Fruit fly (Drosophila melanogaster) whole organism, embryonic: Measurements from ENCODE around the gene Sps2.

ENCODE experiments used
- Atf3 ChIP-seq: fragments of 200-800 bp; sonication (Bioruptor generic); optimal IDR thresholded peaks from 3 replicates; lab custom pipeline; 2016; ENCODE audit warnings: missing biosample characterization, missing genetic modification characterization
- BEAF-32 ChIP-seq: fragments of 200-800 bp; sonication (Bioruptor generic); optimal IDR thresholded peaks from 3 replicates; lab custom pipeline; 2017; ENCODE audit warnings: missing biosample characterization, missing genetic modification characterization, mild to moderate bottlenecking, moderate library complexity, missing genetic modification reagents
- Bdp1 ChIP-seq: fragments of 200-800 bp; sonication (Bioruptor generic); optimal IDR thresholded peaks from 3 replicates; lab custom pipeline; 2016; ENCODE audit warnings: missing biosample characterization, missing genetic modification characterization
- CG10321 ChIP-seq: fragments of 200-800 bp; sonication (Bioruptor generic); IDR thresholded peaks from 2 replicates; pipeline ENCODE4 v1.3.6; 2022; ENCODE audit warnings: missing biosample characterization, missing genetic modification characterization
- CG10431 ChIP-seq: fragments of 200-800 bp; sonication (Bioruptor generic); optimal IDR thresholded peaks from 3 replicates; lab custom pipeline; 2018; ENCODE audit warnings: missing biosample characterization, mild to moderate bottlenecking, missing genetic modification characterization
- CG11560 ChIP-seq: fragments of 200-800 bp; sonication (Bioruptor generic); IDR thresholded peaks from 3 replicates; pipeline ENCODE4 v1.3.6; 2022; ENCODE audit warnings: missing biosample characterization, missing genetic modification characterization
- CG11723 ChIP-seq: fragments of 200-800 bp; sonication (Bioruptor generic); optimal IDR thresholded peaks from 2 replicates; lab custom pipeline; 2017; ENCODE audit warnings: missing biosample characterization, mild to moderate bottlenecking, missing genetic modification characterization
- CG1603 ChIP-seq: fragments of 200-800 bp; sonication (Bioruptor generic); optimal IDR thresholded peaks from 2 replicates; lab custom pipeline; 2019; ENCODE audit warnings: missing biosample characterization, mild to moderate bottlenecking, missing genetic modification characterization, moderate library complexity
- CG17328 ChIP-seq: fragments of 200-800 bp; sonication (Bioruptor generic); IDR thresholded peaks from 2 replicates; pipeline ENCODE4 v1.3.6; 2022; ENCODE audit warnings: missing biosample characterization, missing genetic modification characterization
- CG17912 ChIP-seq: fragments of 200-800 bp; sonication (Bioruptor generic); optimal IDR thresholded peaks from 2 replicates; lab custom pipeline; 2018; ENCODE audit warnings: missing biosample characterization, mild to moderate bottlenecking, missing genetic modification characterization
- CG1792 ChIP-seq: fragments of 200-800 bp; sonication (Bioruptor generic); optimal IDR thresholded peaks from 2 replicates; lab custom pipeline; 2016; ENCODE audit warnings: missing biosample characterization, missing genetic modification characterization
- CG2120 ChIP-seq: fragments of 200-800 bp; sonication (Bioruptor generic); optimal IDR thresholded peaks from 3 replicates; lab custom pipeline; 2016; ENCODE audit warnings: missing biosample characterization, missing genetic modification characterization
- CG30020 ChIP-seq: fragments of 200-800 bp; optimal IDR thresholded peaks from 2 replicates; lab custom pipeline; 2019; ENCODE audit warnings: missing biosample characterization, mild to moderate bottlenecking, missing genetic modification characterization, moderate library complexity
- CG31441 ChIP-seq: fragments of 200-800 bp; sonication (Bioruptor generic); IDR thresholded peaks from 2 replicates; pipeline ENCODE4 v1.3.6; 2022; ENCODE audit warnings: missing biosample characterization, missing genetic modification characterization
- CG5953 ChIP-seq: fragments of 200-800 bp; sonication (Bioruptor generic); IDR thresholded peaks from 2 replicates; pipeline ENCODE4 v1.3.6; 2022; ENCODE audit warnings: missing biosample characterization, missing genetic modification characterization
- CG7556 ChIP-seq: fragments of 200-800 bp; sonication (Bioruptor generic); optimal IDR thresholded peaks from 2 replicates; lab custom pipeline; 2017; ENCODE audit warnings: missing biosample characterization, mild to moderate bottlenecking, missing genetic modification characterization
- CG8290 ChIP-seq, 3 experiments: fragments of 200-800 bp; sonication (Bioruptor generic); optimal IDR thresholded peaks; 2 replicates each; lab custom pipeline; 2016 to 2019; ENCODE audit warnings: missing biosample characterization in 3 of 3, missing genetic modification characterization in 3 of 3, mild to moderate bottlenecking in 2 of 3, moderate library complexity in 1 of 3
- CG9215 ChIP-seq: fragments of 200-800 bp; sonication (Bioruptor generic); IDR thresholded peaks from 2 replicates; pipeline ENCODE4 v1.3.6; 2022; ENCODE audit warnings: missing biosample characterization, missing genetic modification characterization
- CG9797 ChIP-seq: fragments of 200-800 bp; sonication (Bioruptor generic); optimal IDR thresholded peaks from 3 replicates; lab custom pipeline; 2018; ENCODE audit warnings: missing biosample characterization, mild to moderate bottlenecking, missing genetic modification characterization
- CG9817 ChIP-seq: fragments of 200-800 bp; sonication (Bioruptor generic); optimal IDR thresholded peaks from 2 replicates; lab custom pipeline; 2018; ENCODE audit warnings: missing biosample characterization, mild to moderate bottlenecking, missing genetic modification characterization, moderate library complexity
- Doc3 ChIP-seq: fragments of 200-800 bp; sonication (Bioruptor generic); IDR thresholded peaks from 3 replicates; pipeline ENCODE4 v1.3.6; 2022; ENCODE audit warnings: missing biosample characterization, missing genetic modification characterization; ENCODE audit not compliant: partially characterized antibody
- Ets97D ChIP-seq: fragments of 200-800 bp; sonication (Bioruptor generic); optimal IDR thresholded peaks from 3 replicates; lab custom pipeline; 2016; ENCODE audit warnings: missing biosample characterization, missing genetic modification characterization
- HLH3B ChIP-seq: fragments of 200-800 bp; sonication (Bioruptor generic); IDR thresholded peaks from 2 replicates; pipeline ENCODE4 v1.3.6; 2022; ENCODE audit warnings: missing biosample characterization, missing genetic modification characterization
- MESR4 ChIP-seq: fragments of 200-800 bp; sonication (Bioruptor generic); optimal IDR thresholded peaks from 2 replicates; lab custom pipeline; 2018; ENCODE audit warnings: missing biosample characterization, mild to moderate bottlenecking, missing genetic modification characterization, moderate library complexity
- Pdp1 ChIP-seq, 2 experiments: fragments of 200-800 bp; sonication (Bioruptor generic); optimal IDR thresholded peaks; 3 replicates each; lab custom pipeline; 2016; ENCODE audit warnings: missing biosample characterization in 2 of 2, missing genetic modification characterization in 2 of 2, mild to moderate bottlenecking in 1 of 2, moderate library complexity in 1 of 2
- Poxn ChIP-seq: fragments of 200-800 bp; sonication (Bioruptor generic); IDR thresholded peaks from 2 replicates; pipeline ENCODE4 v1.3.6; 2022; ENCODE audit warnings: missing biosample characterization, missing genetic modification characterization
- Sox102F ChIP-seq: fragments of 200-800 bp; sonication (Bioruptor generic); optimal IDR thresholded peaks from 2 replicates; lab custom pipeline; 2018; ENCODE audit warnings: missing biosample characterization, mild to moderate bottlenecking, missing genetic modification characterization, moderate library complexity
- Xrp1 ChIP-seq: fragments of 200-800 bp; sonication (Bioruptor generic); IDR thresholded peaks from 2 replicates; pipeline ENCODE4 v1.3.6; 2022; ENCODE audit warnings: missing biosample characterization, missing genetic modification characterization
- cad ChIP-seq: fragments of >200 bp; optimal IDR thresholded peaks from 2 replicates; lab custom pipeline; 2017; ENCODE audit warnings: missing biosample characterization, missing genetic modification characterization
- ci ChIP-seq: fragments of 200-800 bp; sonication (Bioruptor generic); IDR thresholded peaks from 3 replicates; pipeline ENCODE4 v1.3.6; 2022; ENCODE audit warnings: missing biosample characterization, missing genetic modification characterization
- crp ChIP-seq, 2 experiments: fragments of 200-800 bp; sonication (Bioruptor generic); optimal IDR thresholded peaks; 2 replicates in 1 of 2; 3 replicates in 1 of 2; lab custom pipeline; 2017; ENCODE audit warnings: missing biosample characterization in 2 of 2, missing genetic modification characterization in 2 of 2, mild to moderate bottlenecking in 1 of 2, moderate library complexity in 1 of 2
- dmrt99B ChIP-seq: fragments of 200-800 bp; sonication (Bioruptor generic); optimal IDR thresholded peaks from 2 replicates; lab custom pipeline; 2018; ENCODE audit warnings: missing biosample characterization, mild to moderate bottlenecking, missing genetic modification characterization, moderate library complexity
- esg ChIP-seq: fragments of 200-800 bp; sonication (Bioruptor generic); conservative IDR thresholded peaks from 2 replicates; pipeline ENCODE4 v1.3.6; 2022; ENCODE audit warnings: missing biosample characterization, missing genetic modification characterization
- fd3F ChIP-seq: fragments of 200-800 bp; sonication (Bioruptor generic); optimal IDR thresholded peaks from 2 replicates; lab custom pipeline; 2018; ENCODE audit warnings: missing biosample characterization, mild to moderate bottlenecking, missing genetic modification characterization, moderate library complexity
- fd96Cb ChIP-seq: fragments of 200-800 bp; sonication (Bioruptor generic); optimal IDR thresholded peaks from 2 replicates; lab custom pipeline; 2018; ENCODE audit warnings: missing biosample characterization, mild to moderate bottlenecking, missing genetic modification characterization, moderate library complexity
- gro ChIP-seq: fragments of 200-800 bp; sonication (Bioruptor generic); optimal IDR thresholded peaks from 2 replicates; lab custom pipeline; 2016; ENCODE audit warnings: missing biosample characterization, missing genetic modification characterization
- kni ChIP-seq: fragments of 200-800 bp; sonication (Bioruptor generic); optimal IDR thresholded peaks from 3 replicates; lab custom pipeline; 2017; ENCODE audit warnings: mild to moderate bottlenecking, missing biosample characterization, missing genetic modification reagents, missing genetic modification characterization
- lab ChIP-seq: fragments of 200-800 bp; sonication (Bioruptor generic); optimal IDR thresholded peaks from 3 replicates; lab custom pipeline; 2017; ENCODE audit warnings: missing biosample characterization, missing genetic modification characterization, mild to moderate bottlenecking, moderate library complexity, missing genetic modification reagents
- lilli ChIP-seq: fragments of 200-800 bp; sonication (Bioruptor generic); optimal IDR thresholded peaks from 3 replicates; lab custom pipeline; 2016; ENCODE audit warnings: missing biosample characterization, missing genetic modification characterization
- mam ChIP-seq: fragments of 200-800 bp; sonication (Bioruptor generic); optimal IDR thresholded peaks from 3 replicates; lab custom pipeline; 2016; ENCODE audit warnings: missing biosample characterization, missing genetic modification characterization
- pfk ChIP-seq: fragments of 200-800 bp; sonication (Bioruptor generic); optimal IDR thresholded peaks from 2 replicates; lab custom pipeline; 2018; ENCODE audit warnings: missing biosample characterization, mild to moderate bottlenecking, missing genetic modification characterization, moderate library complexity
- row ChIP-seq: fragments of 200-800 bp; sonication (Bioruptor generic); IDR thresholded peaks from 3 replicates; pipeline ENCODE4 v1.3.6; 2022; ENCODE audit warnings: missing biosample characterization, missing genetic modification characterization
- schlank ChIP-seq: fragments of 200-800 bp; sonication (Bioruptor generic); optimal IDR thresholded peaks from 2 replicates; lab custom pipeline; 2018; ENCODE audit warnings: missing biosample characterization, mild to moderate bottlenecking, missing genetic modification characterization
- slbo ChIP-seq: fragments of 200-800 bp; sonication (Bioruptor generic); IDR thresholded peaks from 2 replicates; pipeline ENCODE4 v1.3.6; 2022; ENCODE audit warnings: missing biosample characterization, missing genetic modification characterization
- sob ChIP-seq: fragments of 200-800 bp; sonication (Bioruptor generic); IDR thresholded peaks from 2 replicates; pipeline ENCODE4 v1.3.6; 2022; ENCODE audit warnings: missing biosample characterization, missing genetic modification characterization
- tll ChIP-seq, 2 experiments: fragments of 200-800 bp in 1 of 2; fragments of >200 bp in 1 of 2; sonication (Bioruptor generic) in 1 of 2; optimal IDR thresholded peaks; 2 replicates each; lab custom pipeline; 2017 to 2019; ENCODE audit warnings: missing biosample characterization in 2 of 2, missing genetic modification characterization in 2 of 2, mild to moderate bottlenecking in 1 of 2, moderate library complexity in 1 of 2
- twi ChIP-seq: fragments of 200-800 bp; optimal IDR thresholded peaks from 2 replicates; lab custom pipeline; 2019; ENCODE audit warnings: missing biosample characterization, mild to moderate bottlenecking, missing genetic modification characterization, moderate library complexity
- yki ChIP-seq: fragments of >200 bp; optimal IDR thresholded peaks from 3 replicates; lab custom pipeline; 2018

Gene Sps2

dm6 chr2L:10372297-10372696 is 29.9 kb downstream of the Sps2 start (continued):
- peak; percentile 18 for TF ChIP-seq CG11723
- 0 out of 3 replicates have a peak, but pooled peaks have one; percentile 32 for TF ChIP-seq Doc3 (GFP tag; lab: Robert Waterston, UW)
- no peak for TF ChIP-seq CG17912 (GFP tag; lab: Kevin White, UChicago)
- TF ChIP-seq sob (GFP tag; lab: Robert Waterston, UW) = no peak
- peak; percentile 67 for TF ChIP-seq CG1603 (tag; lab: Kevin White, UChicago)
- 0 out of 3 replicates have a peak, but pooled peaks have one; percentile 33 for TF ChIP-seq ci (GFP tag; lab: Robert Waterston, UW)
- TF ChIP-seq dmrt99B (tag; lab: Kevin White, UChicago) = no peak
- no peak for TF ChIP-seq CG5953
- peak; percentile 11 for TF ChIP-seq Ets97D
- TF ChIP-seq Sox102F (GFP tag; lab: Kevin White, UChicago) = no peak
- TF ChIP-seq CG11560 (tag; lab: Robert Waterston, UW) = 0 out of 3 replicates have a peak, but pooled peaks have one; percentile 35
- no peak for TF ChIP-seq Pdp1 (GFP tag; optimal IDR thresholded peaks at IDR 0.05; lab: Kevin White, UChicago)
- TF ChIP-seq Atf3 = no peak

DNA sequence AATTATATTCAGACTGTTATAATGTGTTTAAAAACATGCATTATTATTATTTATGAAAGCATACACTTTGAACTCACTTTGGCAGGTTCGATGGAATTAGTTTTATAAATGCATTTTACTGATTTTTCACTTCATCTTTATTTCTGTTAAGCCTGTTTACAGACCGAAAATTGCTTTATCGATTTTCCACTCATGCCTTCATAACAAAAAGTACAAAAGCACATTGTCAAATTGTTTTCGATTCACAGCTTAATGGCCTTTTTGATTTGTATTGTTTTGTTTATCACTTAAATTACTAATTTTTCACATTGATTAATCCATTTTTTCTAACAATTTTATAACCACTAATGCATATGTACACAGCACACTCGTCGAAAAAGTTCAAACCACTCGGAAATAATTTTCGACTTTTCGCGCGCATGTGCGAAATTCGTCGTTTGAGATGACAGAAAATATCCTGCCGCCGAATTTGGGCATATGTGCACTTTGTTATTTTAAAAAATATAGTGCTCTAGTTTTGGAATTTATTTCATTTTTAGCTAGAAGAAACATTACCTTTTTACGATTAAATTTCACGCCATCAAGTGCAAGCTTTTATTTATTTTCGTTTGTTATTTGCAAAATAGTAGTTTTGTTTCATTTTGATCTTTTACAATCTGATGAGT is 31.3 kb downstream of the Sps2 start, which contains the start of gene rho-5:
Gene rho-5, minus strand, starts transcription at position 296 of the 665 bp plus-strand sequence.
- TF ChIP-seq CG8290 (GFP tag; optimal IDR thresholded peaks at IDR 0.05; lab: Kevin White, UChicago) (no peak), CG8290 (tag; optimal IDR thresholded peaks at IDR 0.05; lab: Kevin White, UChicago) (no peak), CG10431 (GFP tag; lab: Kevin White, UChicago) (no peak), CG17328 (GFP tag; lab: Robert Waterston, UW) (0 out of 2 replicates have a peak, but pooled peaks have one; percentile 28), fd96Cb (no peak), schlank (no peak), CG10321 (GFP tag; lab: Robert Waterston, UW) (no peak), slbo (GFP tag; lab: Robert Waterston, UW) (peak; percentile 34; the same call in 1 of the 2 replicates), yki (lab: Kevin White, UChicago) (no peak), kni (GFP tag; lab: Kevin White, UChicago) (no peak), cad (GFP tag; lab: Kevin White, UChicago) (no peak), Poxn (GFP tag; lab: Robert Waterston, UW) (no peak), CG11723 (no peak), BEAF-32 (peak; percentile 8), gro (GFP tag; lab: Kevin White, UChicago) (peak; percentile 6), CG1792 (no peak), HLH3B (no peak), Xrp1 (GFP tag; lab: Robert Waterston, UW) (no peak), CG31441 (GFP tag; lab: Robert Waterston, UW) (no peak), CG7556 (GFP tag; lab: Kevin White, UChicago) (no peak), pfk (GFP tag; lab: Kevin White, UChicago) (no peak), CG2120 (peak; percentile 50), Bdp1 (GFP tag; lab: Kevin White, UChicago) (no peak), Atf3 (no peak), mam (peak; percentile 5), CG9817 (tag; lab: Kevin White, UChicago) (no peak), row (GFP tag; lab: Robert Waterston, UW) (peak; percentile 60), CG9215 (GFP tag; lab: Robert Waterston, UW) (no peak), twi (tag; lab: Kevin White, UChicago) (no peak), CG9797 (GFP tag; lab: Kevin White, UChicago) (no peak), lab (no peak), MESR4 (peak; percentile 7), CG30020 (tag; lab: Kevin White, UChicago) (peak; percentile 13), fd3F (GFP tag; lab: Kevin White, UChicago) (no peak), crp (GFP tag; optimal IDR thresholded peaks at IDR 0.05; lab: Kevin White, UChicago) (no peak), tll (GFP tag; optimal IDR thresholded peaks at IDR 0.05; lab: Kevin White, UChicago) (no peak), lilli (GFP tag; lab: Kevin White, UChicago) (peak; percentile 15), esg (GFP tag; lab: Robert Waterston, UW) (no peak)
